Worm (Caenorhabditis elegans) whole organism, L2 larva: ENCODE results near the gene vhp-1.
A peak's percentile ranks its signal among the peaks of the same experiment; 100 is the strongest.

ENCODE experiments used
- ZK546.5 ChIP-seq: sonication (generic microtip); optimal IDR thresholded peaks from 2 replicates; lab custom pipeline; 2017; ENCODE audit warnings: missing biosample characterization, missing genetic modification characterization
- alr-1 ChIP-seq: fragments of 150-350 bp; optimal IDR thresholded peaks from 2 replicates; lab custom pipeline; 2014; ENCODE audit warnings: missing biosample characterization, missing genetic modification characterization
- blmp-1 ChIP-seq: sonication (generic microtip); optimal IDR thresholded peaks from 2 replicates; lab custom pipeline; 2017; ENCODE audit warnings: missing genetic modification characterization, mild to moderate bottlenecking, missing compliant biosample characterization, antibody characterized with exemption, moderate library complexity; ENCODE audit not compliant: insufficient read depth
- fos-1 ChIP-seq: fragments of 150-350 bp; optimal IDR thresholded peaks from 2 replicates; lab custom pipeline; 2014; ENCODE audit warnings: missing biosample characterization, missing genetic modification characterization
- gmeb-1 ChIP-seq: fragments of 150-350 bp; optimal IDR thresholded peaks from 2 replicates; lab custom pipeline; 2014; ENCODE audit warnings: missing biosample characterization, missing genetic modification characterization
- nhr-129 ChIP-seq: fragments of 150-350 bp; optimal IDR thresholded peaks from 2 replicates; lab custom pipeline; 2014; ENCODE audit warnings: missing biosample characterization, missing genetic modification characterization
- nhr-25 ChIP-seq: fragments of 150-350 bp; sonication (generic microtip); optimal IDR thresholded peaks from 3 replicates; lab custom pipeline; 2014; ENCODE audit warnings: missing biosample characterization, missing genetic modification characterization
- zag-1 ChIP-seq: fragments of 150-350 bp; optimal IDR thresholded peaks from 2 replicates; lab custom pipeline; 2014; ENCODE audit warnings: missing biosample characterization, missing genetic modification characterization

DNA sequence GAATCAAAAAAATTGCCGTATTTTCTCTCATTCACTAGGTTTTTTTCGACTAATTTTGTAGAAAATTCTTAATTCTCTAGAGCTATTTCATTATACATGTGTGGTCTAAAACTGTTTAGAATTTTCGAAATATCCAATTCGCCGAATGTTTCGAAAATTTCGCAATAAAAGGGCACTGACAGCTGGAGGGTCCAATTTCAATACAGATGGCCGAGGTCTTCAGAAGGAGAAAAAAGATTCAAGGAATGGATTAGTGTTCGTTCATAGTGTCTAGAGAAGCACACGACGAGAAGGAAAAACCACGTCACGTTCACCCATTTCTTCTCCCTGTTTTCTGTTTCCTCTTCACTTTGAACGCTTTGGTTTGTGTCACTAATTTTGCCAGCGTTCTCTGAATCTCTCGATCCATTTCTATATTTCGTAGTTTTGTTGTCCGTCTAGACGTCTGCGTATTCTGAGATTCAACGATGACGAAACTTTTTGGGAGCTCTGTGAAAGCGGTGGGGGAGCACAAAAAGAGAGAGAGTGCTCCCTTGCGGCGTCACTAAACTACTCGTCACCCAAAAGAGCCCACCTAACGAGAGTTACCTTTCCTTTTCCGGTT, 3.0 kb downstream of the vhp-1 start:
- TF ChIP-seq zag-1 (tag; lab: Kevin White, UChicago) (peak; percentile 77), nhr-25 (tag; lab: Kevin White, UChicago) (no peak), blmp-1 (tag; lab: Kevin White, UChicago) (no peak), nhr-129 (peak; percentile 91), gmeb-1 (tag; lab: Kevin White, UChicago) (no peak), alr-1 (tag; lab: Kevin White, UChicago) (peak; percentile 11), ZK546.5 (tag; lab: Kevin White, UChicago) (no peak), fos-1 (tag; lab: Kevin White, UChicago) (peak; percentile 68)
